Worm (Caenorhabditis elegans) whole organism, mixed stage, embryonic: Measurements from ENCODE around the gene F20A1.4.

Source experiments
- M03D4.4 ChIP-seq: sonication (generic microtip); optimal IDR thresholded peaks from 2 replicates; lab custom pipeline; 2017; ENCODE audit warnings: mild to moderate bottlenecking, missing genetic modification characterization, missing compliant biosample characterization
- blmp-1 ChIP-seq: fragments of 150-350 bp; optimal IDR thresholded peaks from 2 replicates; lab custom pipeline; 2014; ENCODE audit warnings: missing biosample characterization, missing genetic modification characterization
- ceh-83 ChIP-seq: fragments of 200-800 bp; sonication (Bioruptor generic); optimal IDR thresholded peaks from 2 replicates; lab custom pipeline; 2018; ENCODE audit warnings: mild to moderate bottlenecking, missing genetic modification characterization, missing compliant biosample characterization
- cnd-1 ChIP-seq: fragments of 200-800 bp; sonication (Bioruptor generic); optimal IDR thresholded peaks from 2 replicates; lab custom pipeline; 2018; ENCODE audit warnings: mild to moderate bottlenecking, missing genetic modification characterization, missing compliant biosample characterization
- elt-1 ChIP-seq: sonication (generic microtip); optimal IDR thresholded peaks from 2 replicates; lab custom pipeline; 2017; ENCODE audit warnings: missing genetic modification characterization, mild to moderate bottlenecking, missing compliant biosample characterization, antibody characterized with exemption, moderate library complexity, borderline replicate concordance; ENCODE audit not compliant: insufficient read depth
- elt-3 ChIP-seq: fragments of 150-350 bp; optimal IDR thresholded peaks from 2 replicates; lab custom pipeline; 2014; ENCODE audit warnings: missing biosample characterization, missing genetic modification characterization
- flh-1 ChIP-seq: fragments of 200-800 bp; sonication (Bioruptor generic); optimal IDR thresholded peaks from 2 replicates; lab custom pipeline; 2018; ENCODE audit warnings: mild to moderate bottlenecking, missing genetic modification characterization, moderate library complexity, missing compliant biosample characterization
- ham-2 ChIP-seq: fragments of 200-800 bp; sonication (Bioruptor generic); optimal IDR thresholded peaks from 2 replicates; lab custom pipeline; 2018; ENCODE audit warnings: mild to moderate bottlenecking, missing genetic modification characterization, missing compliant biosample characterization
- lin-32 ChIP-seq: fragments of 200-800 bp; sonication (Bioruptor generic); optimal IDR thresholded peaks from 2 replicates; lab custom pipeline; 2018; ENCODE audit warnings: mild to moderate bottlenecking, missing genetic modification characterization, missing compliant biosample characterization
- lsy-2 ChIP-seq: fragments of 150-350 bp; optimal IDR thresholded peaks from 2 replicates; lab custom pipeline; 2014; ENCODE audit warnings: missing biosample characterization, missing genetic modification characterization
- nhr-237 ChIP-seq: fragments of 150-350 bp; optimal IDR thresholded peaks from 2 replicates; lab custom pipeline; 2014; ENCODE audit warnings: missing biosample characterization, missing genetic modification characterization
- nhr-28 ChIP-seq: fragments of 150-350 bp; optimal IDR thresholded peaks from 2 replicates; lab custom pipeline; 2014; ENCODE audit warnings: missing biosample characterization, missing genetic modification characterization
- sem-2 ChIP-seq: fragments of 200-800 bp; sonication (Bioruptor generic); optimal IDR thresholded peaks from 2 replicates; lab custom pipeline; 2018; ENCODE audit warnings: mild to moderate bottlenecking, missing genetic modification characterization, missing compliant biosample characterization
- unc-120 ChIP-seq: sonication (generic microtip); optimal IDR thresholded peaks from 2 replicates; lab custom pipeline; 2017; ENCODE audit warnings: missing genetic modification characterization, missing compliant biosample characterization; ENCODE audit not compliant: poor library complexity, severe bottlenecking
- unc-62 ChIP-seq: fragments of 150-350 bp; optimal IDR thresholded peaks from 2 replicates; lab custom pipeline; 2014; ENCODE audit warnings: missing biosample characterization, missing genetic modification reagents, missing genetic modification characterization
- zip-8 ChIP-seq: fragments of 150-350 bp; optimal IDR thresholded peaks from 2 replicates; lab custom pipeline; 2014; ENCODE audit warnings: missing biosample characterization, missing genetic modification characterization

The F20A1.4 gene

DNA sequence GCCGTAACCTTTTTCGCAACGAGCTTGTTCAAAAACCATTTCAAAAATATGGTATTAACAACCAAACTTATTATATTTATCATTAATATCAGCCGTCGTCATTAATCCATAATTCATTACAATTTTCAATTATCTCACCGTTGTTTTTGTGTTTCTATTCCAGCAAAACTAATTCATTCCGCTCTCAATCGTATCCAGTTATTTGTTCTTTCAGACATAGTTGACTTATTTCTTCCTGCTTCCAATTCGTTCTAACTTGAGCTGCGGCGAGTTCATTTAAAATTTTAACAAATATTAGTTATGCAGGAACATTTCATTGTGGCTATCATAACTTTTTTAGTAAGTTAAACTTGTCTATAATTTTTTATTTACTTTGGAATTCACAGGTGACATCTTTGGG lies 45.6 kb downstream of the F20A1.4 start, which contains the start of gene srx-16:
Gene srx-16 (plus strand): TSS at position 301 of the 400 bp plus-strand sequence.
- TF ChIP-seq cnd-1 (tag; lab: Kevin White, UChicago) (no peak), zip-8 (tag; lab: Kevin White, UChicago) (no peak), elt-3 (tag; lab: Kevin White, UChicago) (no peak), nhr-237 (tag; lab: Kevin White, UChicago) (no peak), M03D4.4 (no peak), blmp-1 (tag; lab: Kevin White, UChicago) (no peak), sem-2 (no peak)

DNA sequence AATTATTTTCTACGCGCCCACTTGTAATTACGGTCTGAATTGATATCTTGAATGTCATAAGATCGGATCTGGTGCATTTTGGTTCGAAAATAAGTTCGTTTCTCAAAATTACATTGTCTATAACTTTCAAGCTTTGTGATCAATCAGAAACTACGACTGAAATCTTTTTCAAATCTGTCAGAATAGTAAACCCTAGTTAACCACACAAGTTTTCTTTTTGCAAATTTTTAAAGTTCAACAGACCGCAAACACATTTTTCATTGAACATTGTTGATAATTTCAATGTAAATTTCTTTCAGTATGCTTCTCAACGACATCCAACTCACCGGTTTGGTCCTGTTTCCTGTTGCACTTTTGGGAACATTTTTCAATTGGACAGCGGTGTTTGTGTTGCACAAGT lies 50.1 kb downstream of the F20A1.4 start, which contains the start of gene srx-59:
Gene srx-59 (plus strand): TSS at position 301 of the 400 bp plus-strand sequence.
- no peak for TF ChIP-seq unc-120 (tag; lab: Kevin White, UChicago)
- no peak for TF ChIP-seq flh-1 (GFP tag; lab: Kevin White, UChicago)
- no peak for TF ChIP-seq ceh-83
- TF ChIP-seq nhr-28 (tag; lab: Kevin White, UChicago): no peak
- TF ChIP-seq zip-8 (tag; lab: Kevin White, UChicago): no peak
- TF ChIP-seq lsy-2 (tag; lab: Kevin White, UChicago): no peak
- TF ChIP-seq elt-3 (tag; lab: Kevin White, UChicago): no peak
- TF ChIP-seq, all 35 proteins: peak for 0

DNA sequence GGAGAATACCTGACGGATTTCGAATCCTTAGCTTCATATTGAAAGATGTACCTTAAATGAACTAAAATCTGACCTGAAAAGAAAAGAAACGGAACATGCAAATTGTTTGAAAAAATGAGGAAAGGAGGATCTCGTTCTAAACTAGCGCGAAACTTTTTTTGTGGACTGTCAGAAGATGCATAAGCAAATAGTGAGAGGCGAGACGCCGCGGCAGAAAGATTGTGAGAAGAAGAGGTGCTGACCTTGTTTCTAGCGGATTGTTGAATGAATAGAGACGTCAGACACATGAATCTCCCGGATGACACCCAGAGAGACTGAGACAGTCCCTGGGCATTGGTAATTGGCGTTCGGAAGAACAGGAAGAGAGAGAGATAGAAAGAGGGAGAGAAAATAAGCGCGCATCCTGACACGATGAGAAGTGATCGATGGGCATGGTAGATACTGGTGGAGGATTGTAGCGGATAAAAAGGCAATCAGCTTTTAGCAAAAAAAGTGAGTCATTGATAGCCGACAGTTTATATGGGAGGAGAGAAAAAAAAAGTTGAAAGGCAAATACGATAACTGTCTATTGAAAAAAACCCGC lies 51.6 kb downstream of the F20A1.4 start, which contains the start of gene ptr-15:
Gene ptr-15 (minus strand): TSS at position 51 of the 583 bp plus-strand sequence.
- TF ChIP-seq unc-62 (GFP tag; lab: Kevin White, UChicago): peak; percentile 61
- peak; percentile 91 for TF ChIP-seq ham-2 (GFP tag; lab: Kevin White, UChicago)
- TF ChIP-seq elt-1 (tag; lab: Kevin White, UChicago): peak; percentile 80
- TF ChIP-seq lin-32 (GFP tag; lab: Kevin White, UChicago): no peak
- TF ChIP-seq flh-1 (GFP tag; lab: Kevin White, UChicago): no peak
